Worm (Caenorhabditis elegans) whole organism, L1 larva: Measurements from ENCODE around the gene C33D9.6.

Experiments used
- alr-1 ChIP-seq: fragments of 200-800 bp; sonication (Bioruptor generic); optimal IDR thresholded peaks from 2 replicates; lab custom pipeline; 2018; ENCODE audit warnings: borderline replicate concordance, mild to moderate bottlenecking, missing genetic modification characterization, missing compliant biosample characterization
- ama-1 ChIP-seq: fragments of 150-350 bp; optimal IDR thresholded peaks from 2 replicates; lab custom pipeline; 2014
- lin-15B ChIP-seq: fragments of 150-350 bp; sonication (generic microtip); optimal IDR thresholded peaks from 3 replicates; lab custom pipeline; 2014; ENCODE audit warnings: missing biosample characterization, missing genetic modification characterization
- lin-35 ChIP-seq, 2 experiments: fragments of 150-350 bp; optimal IDR thresholded peaks; 2 replicates each; lab custom pipeline; 2014; ENCODE audit warnings: missing biosample characterization in 2 of 2, missing genetic modification characterization in 2 of 2, missing genetic modification reagents in 2 of 2
- lin-39 ChIP-seq: fragments of 150-350 bp; optimal IDR thresholded peaks from 2 replicates; lab custom pipeline; 2014; ENCODE audit warnings: missing biosample characterization, missing genetic modification reagents, missing genetic modification characterization
- lir-3 ChIP-seq: sonication (generic microtip); optimal IDR thresholded peaks from 2 replicates; lab custom pipeline; 2016; ENCODE audit warnings: mild to moderate bottlenecking, missing genetic modification characterization, moderate library complexity, missing compliant biosample characterization; ENCODE audit not compliant: poor library complexity
- nhr-11 ChIP-seq: fragments of 150-350 bp; optimal IDR thresholded peaks from 2 replicates; lab custom pipeline; 2014; ENCODE audit warnings: missing biosample characterization, missing genetic modification characterization
- nhr-237 ChIP-seq: fragments of 150-350 bp; optimal IDR thresholded peaks from 2 replicates; lab custom pipeline; 2014; ENCODE audit warnings: missing biosample characterization, missing genetic modification characterization

ce11 chrIV:8748967-8749366 lies 29.0 kb downstream of the C33D9.6 start:
- TF ChIP-seq lin-39 (tag; lab: Kevin White, UChicago) (no peak), lir-3 (tag; lab: Kevin White, UChicago) (no peak), ama-1 (lab: Kevin White, UChicago) (no peak), nhr-237 (tag; lab: Kevin White, UChicago) (no peak), alr-1 (tag; lab: Kevin White, UChicago) (no peak), lin-35 (GFP tag; optimal IDR thresholded peaks at IDR 0.05; lab: Kevin White, UChicago) (no peak), nhr-11 (tag; lab: Kevin White, UChicago) (no peak), lin-15B (tag; lab: Kevin White, UChicago) (no peak)
